Fruit fly (Drosophila melanogaster): ENCODE measurements around the gene Nak.

dm6 chr2L:19018266-19018665 is 49.7 kb upstream of the Nak start:
- TF ChIP-seq Dll (optimal IDR thresholded peaks at IDR 0.05) (no peak), CG8478 (optimal IDR thresholded peaks at IDR 0.05) (no peak), usp (GFP tag; optimal IDR thresholded peaks at IDR 0.05) (no peak), psq (optimal IDR thresholded peaks at IDR 0.05) (no peak)

Measured in whole organism.